Worm (Caenorhabditis elegans) whole organism, L1 larva: Measurements from ENCODE around the gene T04H1.12.
A peak's percentile ranks its signal among the peaks of the same experiment; 100 is the strongest.

ENCODE experiments used
- ama-1 ChIP-seq: fragments of 150-350 bp; optimal IDR thresholded peaks from 2 replicates; lab custom pipeline; 2014
- jun-1 ChIP-seq: fragments of 150-350 bp; optimal IDR thresholded peaks from 2 replicates; lab custom pipeline; 2014; ENCODE audit warnings: missing biosample characterization, missing genetic modification reagents, missing genetic modification characterization
- lin-35 ChIP-seq, 2 experiments: fragments of 150-350 bp; optimal IDR thresholded peaks; 2 replicates each; lab custom pipeline; 2014; ENCODE audit warnings: missing biosample characterization in 2 of 2, missing genetic modification characterization in 2 of 2, missing genetic modification reagents in 2 of 2
- lir-3 ChIP-seq: sonication (generic microtip); optimal IDR thresholded peaks from 2 replicates; lab custom pipeline; 2016; ENCODE audit warnings: mild to moderate bottlenecking, missing genetic modification characterization, moderate library complexity, missing compliant biosample characterization; ENCODE audit not compliant: poor library complexity
- mep-1 ChIP-seq: fragments of 150-350 bp; optimal IDR thresholded peaks from 2 replicates; lab custom pipeline; 2014; ENCODE audit warnings: missing biosample characterization, missing genetic modification characterization
- zag-1 ChIP-seq: fragments of 150-350 bp; optimal IDR thresholded peaks from 2 replicates; lab custom pipeline; 2014; ENCODE audit warnings: missing biosample characterization, missing genetic modification characterization

ce11 chrV:12296794-12297193, 41.4 kb downstream of the T04H1.12 start:
- TF ChIP-seq ama-1 (lab: Kevin White, UChicago) (no peak), lin-35 (GFP tag; optimal IDR thresholded peaks at IDR 0.05; lab: Kevin White, UChicago) (no peak), jun-1 (tag; lab: Kevin White, UChicago) (no peak), zag-1 (tag; lab: Kevin White, UChicago) (no peak), mep-1 (tag; lab: Kevin White, UChicago) (peak; percentile 1), lir-3 (no peak)
